Fruit fly (Drosophila melanogaster) whole organism, embryonic: ENCODE measurements around the gene cni.

ENCODE experiments used
- CG14965 ChIP-seq: fragments of 200-800 bp; sonication (Bioruptor generic); optimal IDR thresholded peaks from 2 replicates; lab custom pipeline; 2016; ENCODE audit warnings: missing biosample characterization, missing genetic modification characterization, borderline replicate concordance
- CG16815 ChIP-seq: fragments of 200-800 bp; sonication (Bioruptor generic); optimal IDR thresholded peaks from 3 replicates; lab custom pipeline; 2017; ENCODE audit warnings: missing biosample characterization, mild to moderate bottlenecking, missing genetic modification characterization
- Gsc ChIP-seq: fragments of 200-800 bp; sonication (Bioruptor generic); IDR thresholded peaks from 2 replicates; pipeline ENCODE4 v1.3.6; 2022; ENCODE audit warnings: missing biosample characterization, missing genetic modification characterization
- Myb ChIP-seq: fragments of 200-800 bp; sonication (Bioruptor generic); optimal IDR thresholded peaks from 2 replicates; lab custom pipeline; 2016; ENCODE audit warnings: missing biosample characterization, missing genetic modification characterization
- bowl ChIP-seq: fragments of 200-800 bp; sonication (Bioruptor generic); IDR thresholded peaks from 2 replicates; pipeline ENCODE4 v1.3.6; 2022; ENCODE audit warnings: missing biosample characterization, missing genetic modification characterization
- jigr1 ChIP-seq: fragments of 200-800 bp; sonication (Bioruptor generic); IDR thresholded peaks from 3 replicates; pipeline ENCODE4 v1.3.6; 2022; ENCODE audit warnings: missing biosample characterization, missing genetic modification characterization

dm6 chr2L:16274100-16274499 is 36.4 kb downstream of the cni start:
- no peak for TF ChIP-seq CG16815 (GFP tag; lab: Kevin White, UChicago)
- no peak for TF ChIP-seq jigr1 (GFP tag; lab: Robert Waterston, UW)
- no peak for TF ChIP-seq Myb
- no peak for TF ChIP-seq CG14965 (GFP tag; lab: Kevin White, UChicago)
- TF ChIP-seq bowl (GFP tag; lab: Robert Waterston, UW) = no peak
- TF ChIP-seq Gsc = no peak
